Worm (Caenorhabditis elegans) whole organism, mixed stage, embryonic: ENCODE data around the gene C55C3.1.

Experiments
- M03D4.4 ChIP-seq: sonication (generic microtip); optimal IDR thresholded peaks from 2 replicates; lab custom pipeline; 2017; ENCODE audit warnings: mild to moderate bottlenecking, missing genetic modification characterization, missing compliant biosample characterization
- bed-3 ChIP-seq: fragments of 200-800 bp; sonication (Bioruptor generic); optimal IDR thresholded peaks from 3 replicates; lab custom pipeline; 2018; ENCODE audit warnings: mild to moderate bottlenecking, missing genetic modification characterization, moderate library complexity, missing compliant biosample characterization
- blmp-1 ChIP-seq: fragments of 150-350 bp; optimal IDR thresholded peaks from 2 replicates; lab custom pipeline; 2014; ENCODE audit warnings: missing biosample characterization, missing genetic modification characterization
- ceh-39 ChIP-seq: fragments of 150-350 bp; optimal IDR thresholded peaks from 2 replicates; lab custom pipeline; 2014; ENCODE audit warnings: missing biosample characterization, missing genetic modification characterization
- ceh-43 ChIP-seq: fragments of 200-800 bp; sonication (Bioruptor generic); optimal IDR thresholded peaks from 2 replicates; lab custom pipeline; 2018; ENCODE audit warnings: mild to moderate bottlenecking, missing genetic modification characterization, moderate library complexity, missing compliant biosample characterization
- ceh-83 ChIP-seq: fragments of 200-800 bp; sonication (Bioruptor generic); optimal IDR thresholded peaks from 2 replicates; lab custom pipeline; 2018; ENCODE audit warnings: mild to moderate bottlenecking, missing genetic modification characterization, missing compliant biosample characterization
- ces-1 ChIP-seq: fragments of 150-350 bp; optimal IDR thresholded peaks from 2 replicates; lab custom pipeline; 2014; ENCODE audit warnings: missing biosample characterization, missing genetic modification reagents, missing genetic modification characterization
- cnd-1 ChIP-seq: fragments of 200-800 bp; sonication (Bioruptor generic); optimal IDR thresholded peaks from 2 replicates; lab custom pipeline; 2018; ENCODE audit warnings: mild to moderate bottlenecking, missing genetic modification characterization, missing compliant biosample characterization
- drap-1 ChIP-seq: fragments of 200-800 bp; sonication (Bioruptor generic); optimal IDR thresholded peaks from 3 replicates; lab custom pipeline; 2018; ENCODE audit warnings: mild to moderate bottlenecking, missing genetic modification characterization, missing compliant biosample characterization
- elt-1 ChIP-seq: sonication (generic microtip); optimal IDR thresholded peaks from 2 replicates; lab custom pipeline; 2017; ENCODE audit warnings: missing genetic modification characterization, mild to moderate bottlenecking, missing compliant biosample characterization, antibody characterized with exemption, moderate library complexity, borderline replicate concordance; ENCODE audit not compliant: insufficient read depth
- flh-1 ChIP-seq: fragments of 200-800 bp; sonication (Bioruptor generic); optimal IDR thresholded peaks from 2 replicates; lab custom pipeline; 2018; ENCODE audit warnings: mild to moderate bottlenecking, missing genetic modification characterization, moderate library complexity, missing compliant biosample characterization
- ham-2 ChIP-seq: fragments of 200-800 bp; sonication (Bioruptor generic); optimal IDR thresholded peaks from 2 replicates; lab custom pipeline; 2018; ENCODE audit warnings: mild to moderate bottlenecking, missing genetic modification characterization, missing compliant biosample characterization
- hlh-1 ChIP-seq: fragments of 150-350 bp; optimal IDR thresholded peaks from 2 replicates; lab custom pipeline; 2014; ENCODE audit warnings: missing biosample characterization, missing genetic modification reagents, missing genetic modification characterization
- lin-13 ChIP-seq: fragments of 150-350 bp; optimal IDR thresholded peaks from 2 replicates; lab custom pipeline; 2014; ENCODE audit warnings: missing biosample characterization, missing genetic modification characterization
- lin-32 ChIP-seq: fragments of 200-800 bp; sonication (Bioruptor generic); optimal IDR thresholded peaks from 2 replicates; lab custom pipeline; 2018; ENCODE audit warnings: mild to moderate bottlenecking, missing genetic modification characterization, missing compliant biosample characterization
- lsy-2 ChIP-seq: fragments of 150-350 bp; optimal IDR thresholded peaks from 2 replicates; lab custom pipeline; 2014; ENCODE audit warnings: missing biosample characterization, missing genetic modification characterization
- mab-5 ChIP-seq: fragments of 150-350 bp; optimal IDR thresholded peaks from 2 replicates; lab custom pipeline; 2014; ENCODE audit warnings: missing biosample characterization, missing genetic modification characterization
- mep-1 ChIP-seq: fragments of 150-350 bp; optimal IDR thresholded peaks from 2 replicates; lab custom pipeline; 2017; ENCODE audit warnings: missing biosample characterization, missing genetic modification reagents, missing genetic modification characterization, inconsistent platforms
- mls-2 ChIP-seq: sonication (generic microtip); optimal IDR thresholded peaks from 2 replicates; lab custom pipeline; 2016; ENCODE audit warnings: mild to moderate bottlenecking, missing genetic modification characterization, moderate library complexity, missing compliant biosample characterization
- nhr-12 ChIP-seq: fragments of 150-350 bp; optimal IDR thresholded peaks from 2 replicates; lab custom pipeline; 2014; ENCODE audit warnings: missing biosample characterization, missing genetic modification characterization
- nhr-2 ChIP-seq: fragments of 150-350 bp; optimal IDR thresholded peaks from 2 replicates; lab custom pipeline; 2014; ENCODE audit warnings: missing biosample characterization, missing genetic modification characterization
- nhr-237 ChIP-seq: fragments of 150-350 bp; optimal IDR thresholded peaks from 2 replicates; lab custom pipeline; 2014; ENCODE audit warnings: missing biosample characterization, missing genetic modification characterization
- nhr-28 ChIP-seq: fragments of 150-350 bp; optimal IDR thresholded peaks from 2 replicates; lab custom pipeline; 2014; ENCODE audit warnings: missing biosample characterization, missing genetic modification characterization
- nhr-76 ChIP-seq: sonication (generic microtip); optimal IDR thresholded peaks from 2 replicates; lab custom pipeline; 2017; ENCODE audit warnings: missing biosample characterization, missing genetic modification characterization
- pha-4 ChIP-seq: fragments of 150-350 bp; optimal IDR thresholded peaks from 2 replicates; lab custom pipeline; 2018; ENCODE audit warnings: missing biosample characterization, missing genetic modification reagents, missing genetic modification characterization
- sem-2 ChIP-seq: fragments of 200-800 bp; sonication (Bioruptor generic); optimal IDR thresholded peaks from 2 replicates; lab custom pipeline; 2018; ENCODE audit warnings: mild to moderate bottlenecking, missing genetic modification characterization, missing compliant biosample characterization
- snpc-4 ChIP-seq: fragments of 150-350 bp; optimal IDR thresholded peaks from 2 replicates; lab custom pipeline; 2014; ENCODE audit warnings: missing biosample characterization, missing genetic modification characterization
- sptf-1 ChIP-seq: sonication (generic microtip); optimal IDR thresholded peaks from 2 replicates; lab custom pipeline; 2017; ENCODE audit warnings: mild to moderate bottlenecking, missing genetic modification characterization, moderate library complexity, missing compliant biosample characterization
- tbx-8 ChIP-seq: fragments of 200-800 bp; sonication (Bioruptor generic); optimal IDR thresholded peaks from 2 replicates; lab custom pipeline; 2018; ENCODE audit warnings: mild to moderate bottlenecking, missing genetic modification characterization, moderate library complexity, missing compliant biosample characterization
- unc-120 ChIP-seq: sonication (generic microtip); optimal IDR thresholded peaks from 2 replicates; lab custom pipeline; 2017; ENCODE audit warnings: missing genetic modification characterization, missing compliant biosample characterization; ENCODE audit not compliant: poor library complexity, severe bottlenecking
- unc-39 ChIP-seq: fragments of 150-350 bp; optimal IDR thresholded peaks from 2 replicates; lab custom pipeline; 2014; ENCODE audit warnings: missing biosample characterization, missing genetic modification characterization
- unc-62 ChIP-seq: fragments of 150-350 bp; optimal IDR thresholded peaks from 2 replicates; lab custom pipeline; 2014; ENCODE audit warnings: missing biosample characterization, missing genetic modification reagents, missing genetic modification characterization

Gene C55C3.1

DNA sequence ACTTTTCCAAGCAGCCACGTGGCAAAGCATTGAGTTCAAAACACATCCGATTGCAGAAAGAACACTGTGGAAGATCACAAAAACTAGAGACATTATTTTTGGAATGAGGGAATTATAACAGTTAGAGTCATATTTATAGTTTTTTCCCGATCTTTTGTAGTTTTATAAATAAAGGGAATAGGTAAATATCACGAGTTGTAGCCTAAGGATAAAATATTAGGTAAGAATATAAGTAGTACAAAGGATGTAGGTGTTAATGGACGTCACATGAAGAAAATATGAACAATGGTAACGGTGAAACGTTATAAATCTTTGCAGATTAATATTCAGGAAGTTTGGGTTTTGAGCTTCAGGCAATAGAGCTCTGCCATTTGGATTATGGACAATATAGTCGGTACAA is 34.5 kb upstream of the C55C3.1 start, which contains the start of gene srd-5:
Gene srd-5 (minus strand): TSS at position 101 of the 400 bp plus-strand sequence.
- no peak for TF ChIP-seq drap-1

DNA sequence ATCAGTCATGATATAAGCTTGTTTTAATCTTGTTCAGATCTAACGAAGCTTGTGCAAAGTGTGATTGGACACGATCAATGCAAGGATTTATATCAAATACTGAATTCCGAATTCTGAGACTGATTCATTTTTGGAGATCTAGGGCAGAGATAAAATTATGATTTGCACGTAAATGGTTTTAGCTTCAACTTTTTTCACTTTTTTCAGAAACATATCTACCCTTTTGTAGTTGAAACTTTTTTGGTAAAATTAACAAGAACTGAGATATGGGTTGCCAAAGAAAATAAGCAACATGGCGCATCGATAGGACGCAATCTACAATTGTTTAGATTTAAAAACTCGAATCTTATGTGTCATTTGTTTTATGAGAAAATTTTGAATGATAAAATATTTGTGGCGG is 30.9 kb upstream of the C55C3.1 start, which contains the start of gene C55C3.4:
Gene C55C3.4 (minus strand): TSS at position 101 of the 400 bp plus-strand sequence.
- TF ChIP-seq ceh-83 (GFP tag; lab: Kevin White, UChicago) (no peak), pha-4 (no peak), lsy-2 (tag; lab: Kevin White, UChicago) (no peak), nhr-76 (tag; lab: Kevin White, UChicago) (no peak), cnd-1 (tag; lab: Kevin White, UChicago) (no peak), ces-1 (GFP tag; lab: Kevin White, UChicago) (no peak), sem-2 (GFP tag; lab: Kevin White, UChicago) (no peak), unc-62 (no peak), mep-1 (tag; lab: Kevin White, UChicago) (no peak), bed-3 (GFP tag; lab: Kevin White, UChicago) (no peak), sptf-1 (tag; lab: Kevin White, UChicago) (no peak), ham-2 (GFP tag; lab: Kevin White, UChicago) (no peak), drap-1 (no peak)

- TF ChIP-seq tbx-8, result no peak
- TF ChIP-seq ceh-43 (GFP tag; lab: Kevin White, UChicago), result no peak
- no peak for TF ChIP-seq ceh-83 (GFP tag; lab: Kevin White, UChicago)
- no peak for TF ChIP-seq drap-1
- no peak for TF ChIP-seq lin-32
- TF ChIP-seq sptf-1 (tag; lab: Kevin White, UChicago), result no peak
- no peak for TF ChIP-seq nhr-2 (tag; lab: Kevin White, UChicago)
- TF ChIP-seq mab-5 (tag; lab: Kevin White, UChicago), result no peak
- no peak for TF ChIP-seq sem-2 (GFP tag; lab: Kevin White, UChicago)
- TF ChIP-seq unc-39, result no peak
- no peak for TF ChIP-seq nhr-76 (tag; lab: Kevin White, UChicago)
- TF ChIP-seq cnd-1 (tag; lab: Kevin White, UChicago), result no peak
- TF ChIP-seq nhr-237 (tag; lab: Kevin White, UChicago), result no peak
- no peak for TF ChIP-seq bed-3 (GFP tag; lab: Kevin White, UChicago)
- no peak for TF ChIP-seq lsy-2 (tag; lab: Kevin White, UChicago)
- TF ChIP-seq unc-120, result no peak
- TF ChIP-seq, all 35 proteins: peak for 0
Observed at ce11 chrIV:5682547-5683234, 26.2 kb upstream of the C55C3.1 start, which contains the start of the genes C55C3.7 and C55C3.6. Gene C55C3.7 (minus strand): TSS chrIV:5682647. Gene C55C3.6 (plus strand): TSS chrIV:5683184.

- TF ChIP-seq elt-1 (tag; lab: Kevin White, UChicago), result no peak
- no peak for TF ChIP-seq hlh-1 (tag; lab: Kevin White, UChicago)
- TF ChIP-seq blmp-1 (tag; lab: Kevin White, UChicago), result no peak
- no peak for TF ChIP-seq unc-62
- TF ChIP-seq nhr-76 (tag; lab: Kevin White, UChicago), result no peak
- TF ChIP-seq M03D4.4, result no peak
- TF ChIP-seq flh-1 (GFP tag; lab: Kevin White, UChicago), result no peak
- TF ChIP-seq pha-4, result no peak
- no peak for TF ChIP-seq snpc-4
- TF ChIP-seq ceh-83 (GFP tag; lab: Kevin White, UChicago), result no peak
- TF ChIP-seq ces-1 (GFP tag; lab: Kevin White, UChicago), result no peak
- no peak for TF ChIP-seq ceh-39 (tag; lab: Kevin White, UChicago)
Observed at ce11 chrIV:5685014-5685413, 23.9 kb upstream of the C55C3.1 start, which contains the start of gene C55C3.3. Gene C55C3.3 (plus strand): TSS chrIV:5685287.

- TF ChIP-seq ceh-43 (GFP tag; lab: Kevin White, UChicago) (no peak), bed-3 (GFP tag; lab: Kevin White, UChicago) (no peak), unc-39 (no peak), nhr-28 (tag; lab: Kevin White, UChicago) (no peak), mls-2 (no peak), blmp-1 (tag; lab: Kevin White, UChicago) (no peak), ceh-83 (GFP tag; lab: Kevin White, UChicago) (no peak), flh-1 (GFP tag; lab: Kevin White, UChicago) (no peak), lin-13 (tag; lab: Kevin White, UChicago) (no peak), elt-1 (tag; lab: Kevin White, UChicago) (no peak), ces-1 (GFP tag; lab: Kevin White, UChicago) (no peak), nhr-12 (tag; lab: Kevin White, UChicago) (no peak)
Observed at ce11 chrIV:5690386-5691080, 18.4 kb upstream of the C55C3.1 start, which contains the start of gene C55C3.8. Gene C55C3.8 (plus strand): TSS chrIV:5691030.
